Worm (Caenorhabditis elegans) whole organism, early embryonic: ENCODE measurements around the gene coa-7.

Experiments
- B0310.2 ChIP-seq: sonication (generic microtip); optimal IDR thresholded peaks from 2 replicates; lab custom pipeline; 2016; ENCODE audit warnings: mild to moderate bottlenecking, missing genetic modification characterization, missing compliant biosample characterization
- F13C5.2 ChIP-seq: sonication (generic microtip); optimal IDR thresholded peaks from 2 replicates; lab custom pipeline; 2017; ENCODE audit warnings: mild to moderate bottlenecking, missing genetic modification characterization, inconsistent platforms, missing compliant biosample characterization
- aly-1 ChIP-seq: sonication (generic microtip); optimal IDR thresholded peaks from 2 replicates; lab custom pipeline; 2016; ENCODE audit warnings: missing genetic modification characterization, missing compliant biosample characterization
- ama-1 ChIP-seq: fragments of 150-350 bp; optimal IDR thresholded peaks from 2 replicates; lab custom pipeline; 2014
- ceh-13 ChIP-seq: fragments of 200-800 bp; sonication (Bioruptor generic); optimal IDR thresholded peaks from 2 replicates; lab custom pipeline; 2018; ENCODE audit warnings: mild to moderate bottlenecking, missing genetic modification characterization, missing compliant biosample characterization
- ceh-36 ChIP-seq: sonication (generic microtip); optimal IDR thresholded peaks from 2 replicates; lab custom pipeline; 2016; ENCODE audit warnings: missing genetic modification characterization, inconsistent platforms, missing compliant biosample characterization
- ets-7 ChIP-seq: sonication (generic microtip); optimal IDR thresholded peaks from 2 replicates; lab custom pipeline; 2016; ENCODE audit warnings: missing genotype, missing genetic modification characterization, missing compliant biosample characterization
- flt-1 ChIP-seq: fragments of 200-800 bp; sonication (Bioruptor generic); IDR thresholded peaks from 2 replicates; pipeline ENCODE4 v1.3.6; 2022; ENCODE audit warnings: missing genetic modification characterization, missing compliant biosample characterization
- hmbx-1 ChIP-seq: sonication (generic microtip); optimal IDR thresholded peaks from 2 replicates; lab custom pipeline; 2016; ENCODE audit warnings: mild to moderate bottlenecking, missing genetic modification characterization, missing compliant biosample characterization
- hmg-4 ChIP-seq: fragments of 200-800 bp; sonication (Bioruptor generic); optimal IDR thresholded peaks from 2 replicates; lab custom pipeline; 2018; ENCODE audit warnings: mild to moderate bottlenecking, missing genetic modification characterization, missing compliant biosample characterization
- hnd-1 ChIP-seq: sonication (generic microtip); optimal IDR thresholded peaks from 2 replicates; lab custom pipeline; 2016; ENCODE audit warnings: missing genetic modification characterization, missing compliant biosample characterization
- pes-1 ChIP-seq: fragments of 200-800 bp; sonication (Bioruptor generic); IDR thresholded peaks from 2 replicates; pipeline ENCODE4 v1.3.6; 2022; ENCODE audit warnings: missing genetic modification reagents, missing genetic modification characterization, missing compliant biosample characterization
- scrt-1 ChIP-seq: fragments of 200-800 bp; sonication (Bioruptor generic); IDR thresholded peaks from 2 replicates; pipeline ENCODE4 v1.3.6; 2022; ENCODE audit warnings: missing genetic modification characterization, missing compliant biosample characterization
- sea-1 ChIP-seq: fragments of 200-800 bp; sonication (Bioruptor generic); conservative IDR thresholded peaks from 2 replicates; pipeline ENCODE4 v1.3.6; 2022; ENCODE audit warnings: missing genetic modification characterization, missing compliant biosample characterization
- tbx-11 ChIP-seq: fragments of 200-800 bp; sonication (Bioruptor generic); IDR thresholded peaks from 2 replicates; pipeline ENCODE4 v1.3.6; 2022; ENCODE audit warnings: missing genetic modification characterization, missing compliant biosample characterization
- tbx-37 ChIP-seq: fragments of 200-800 bp; sonication (Bioruptor generic); conservative IDR thresholded peaks from 2 replicates; pipeline ENCODE4 v1.3.6; 2022; ENCODE audit warnings: missing genetic modification reagents, missing genetic modification characterization, missing compliant biosample characterization
- tra-4 ChIP-seq: sonication (generic microtip); optimal IDR thresholded peaks from 2 replicates; lab custom pipeline; 2017; ENCODE audit warnings: missing genetic modification characterization, missing compliant biosample characterization

Gene coa-7

DNA sequence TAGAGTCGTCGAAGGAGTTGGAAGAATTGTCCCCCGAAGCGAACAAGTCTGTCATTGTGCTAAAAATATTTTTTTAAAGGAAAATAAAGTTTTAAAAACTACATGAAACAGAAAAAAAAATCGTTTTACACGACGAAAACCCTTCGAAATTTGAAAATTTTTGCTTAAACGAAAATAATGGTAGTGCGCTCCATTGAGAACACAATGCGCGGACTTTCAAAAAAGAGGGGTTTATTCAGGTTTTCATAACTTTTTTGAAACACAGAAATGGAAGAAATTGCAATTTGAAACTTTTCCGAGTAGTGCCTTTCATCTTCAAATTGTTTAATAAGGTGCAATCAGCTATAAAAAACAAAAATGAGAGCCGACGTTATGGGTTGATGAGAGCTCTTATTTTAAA, 51.2 kb downstream of the coa-7 start, which contains the start of gene npp-5:
Gene npp-5 (minus strand): TSS at position 59 of the 400 bp plus-strand sequence.
- TF ChIP-seq hmbx-1 (no peak), sea-1 (GFP tag; lab: Robert Waterston, UW) (no peak), tbx-11 (GFP tag; lab: Robert Waterston, UW) (no peak), ceh-36 (tag; lab: Kevin White, UChicago) (no peak), tbx-37 (GFP tag; lab: Robert Waterston, UW) (no peak), hmg-4 (GFP tag; lab: Kevin White, UChicago) (no peak), hnd-1 (tag; lab: Kevin White, UChicago) (no peak), ceh-13 (GFP tag; lab: Kevin White, UChicago) (no peak), aly-1 (tag; lab: Kevin White, UChicago) (no peak), B0310.2 (no peak), tra-4 (tag; lab: Kevin White, UChicago) (no peak), ama-1 (lab: Kevin White, UChicago) (no peak), F13C5.2 (tag; lab: Kevin White, UChicago) (no peak), flt-1 (GFP tag; lab: Robert Waterston, UW) (no peak), scrt-1 (GFP tag; lab: Robert Waterston, UW) (no peak), ets-7 (no peak), pes-1 (GFP tag; lab: Robert Waterston, UW) (no peak)
